Worm (Caenorhabditis elegans) whole organism, L2 larva: ENCODE measurements around the gene T21C9.6.

Source experiments
- C34F6.9 ChIP-seq: fragments of 150-350 bp; optimal IDR thresholded peaks from 2 replicates; lab custom pipeline; 2014; ENCODE audit warnings: missing biosample characterization, missing genetic modification characterization
- F13H6.1 ChIP-seq: sonication (generic microtip); optimal IDR thresholded peaks from 2 replicates; lab custom pipeline; 2016; ENCODE audit warnings: missing genetic modification characterization, missing compliant biosample characterization
- R02D3.7 ChIP-seq: fragments of 150-350 bp; optimal IDR thresholded peaks from 2 replicates; lab custom pipeline; 2014; ENCODE audit warnings: missing biosample characterization, missing genetic modification characterization
- Y55F3AM.14 ChIP-seq: fragments of 200-800 bp; sonication (Bioruptor generic); optimal IDR thresholded peaks from 2 replicates; lab custom pipeline; 2018; ENCODE audit warnings: mild to moderate bottlenecking, missing genetic modification characterization, missing compliant biosample characterization
- ZK546.5 ChIP-seq: sonication (generic microtip); optimal IDR thresholded peaks from 2 replicates; lab custom pipeline; 2017; ENCODE audit warnings: missing biosample characterization, missing genetic modification characterization
- aly-2 ChIP-seq: fragments of 150-350 bp; optimal IDR thresholded peaks from 2 replicates; lab custom pipeline; 2014; ENCODE audit warnings: missing biosample characterization, missing genetic modification characterization
- ama-1 ChIP-seq: fragments of 150-350 bp; optimal IDR thresholded peaks from 2 replicates; lab custom pipeline; 2018; ENCODE audit warnings: inconsistent platforms
- blmp-1 ChIP-seq: sonication (generic microtip); optimal IDR thresholded peaks from 2 replicates; lab custom pipeline; 2017; ENCODE audit warnings: missing genetic modification characterization, mild to moderate bottlenecking, missing compliant biosample characterization, antibody characterized with exemption, moderate library complexity; ENCODE audit not compliant: insufficient read depth
- ceh-16 ChIP-seq: fragments of 150-350 bp; optimal IDR thresholded peaks from 2 replicates; lab custom pipeline; 2014; ENCODE audit warnings: missing biosample characterization, missing genetic modification characterization
- ceh-82 ChIP-seq: fragments of 150-350 bp; optimal IDR thresholded peaks from 2 replicates; lab custom pipeline; 2014; ENCODE audit warnings: missing biosample characterization, missing genetic modification characterization
- crh-2 ChIP-seq: sonication (generic microtip); optimal IDR thresholded peaks from 2 replicates; lab custom pipeline; 2017; ENCODE audit warnings: missing biosample characterization, missing genetic modification characterization
- elt-3 ChIP-seq: sonication (generic microtip); optimal IDR thresholded peaks from 2 replicates; lab custom pipeline; 2017; ENCODE audit warnings: missing biosample characterization, missing genetic modification characterization
- fos-1 ChIP-seq: fragments of 150-350 bp; optimal IDR thresholded peaks from 2 replicates; lab custom pipeline; 2014; ENCODE audit warnings: missing biosample characterization, missing genetic modification characterization
- lin-11 ChIP-seq: fragments of 150-350 bp; sonication (generic microtip); optimal IDR thresholded peaks from 2 replicates; lab custom pipeline; 2014; ENCODE audit warnings: missing biosample characterization, missing genetic modification characterization, inconsistent platforms, mixed read lengths
- lin-13 ChIP-seq: fragments of 150-350 bp; optimal IDR thresholded peaks from 2 replicates; lab custom pipeline; 2014; ENCODE audit warnings: missing biosample characterization, missing genetic modification reagents, missing genetic modification characterization
- lin-39 ChIP-seq: fragments of 150-350 bp; optimal IDR thresholded peaks from 2 replicates; lab custom pipeline; 2014; ENCODE audit warnings: missing biosample characterization, missing genetic modification reagents, missing genetic modification characterization
- lsy-2 ChIP-seq, 2 experiments: fragments of 150-350 bp in 1 of 2; sonication (generic microtip) in 1 of 2; optimal IDR thresholded peaks; 2 replicates each; lab custom pipeline; 2014 to 2017; ENCODE audit warnings: missing biosample characterization in 2 of 2, missing genetic modification characterization in 2 of 2
- mab-5 ChIP-seq: fragments of 150-350 bp; optimal IDR thresholded peaks from 2 replicates; lab custom pipeline; 2014; ENCODE audit warnings: missing biosample characterization, missing genetic modification characterization
- mbf-1 ChIP-seq: sonication (generic microtip); optimal IDR thresholded peaks from 2 replicates; lab custom pipeline; 2017; ENCODE audit warnings: missing biosample characterization, missing genetic modification characterization
- mdl-1 ChIP-seq, 2 experiments: fragments of 150-350 bp in 1 of 2; sonication (generic microtip) in 1 of 2; optimal IDR thresholded peaks; 2 replicates each; lab custom pipeline; 2017; ENCODE audit warnings: missing biosample characterization in 2 of 2, missing genetic modification characterization in 2 of 2
- nhr-11 ChIP-seq: fragments of 150-350 bp; optimal IDR thresholded peaks from 2 replicates; lab custom pipeline; 2014; ENCODE audit warnings: missing biosample characterization, missing genetic modification characterization
- nhr-12 ChIP-seq: fragments of 150-350 bp; optimal IDR thresholded peaks from 2 replicates; lab custom pipeline; 2014; ENCODE audit warnings: missing biosample characterization, missing genetic modification characterization
- nhr-129 ChIP-seq: fragments of 150-350 bp; optimal IDR thresholded peaks from 2 replicates; lab custom pipeline; 2014; ENCODE audit warnings: missing biosample characterization, missing genetic modification characterization
- nhr-21 ChIP-seq: fragments of 150-350 bp; optimal IDR thresholded peaks from 2 replicates; lab custom pipeline; 2014; ENCODE audit warnings: missing biosample characterization, missing genetic modification characterization
- nhr-23 ChIP-seq: fragments of 150-350 bp; optimal IDR thresholded peaks from 2 replicates; lab custom pipeline; 2014; ENCODE audit warnings: missing biosample characterization, missing genetic modification reagents, missing genetic modification characterization
- nhr-237 ChIP-seq: fragments of 150-350 bp; optimal IDR thresholded peaks from 2 replicates; lab custom pipeline; 2014; ENCODE audit warnings: missing biosample characterization, missing genetic modification characterization
- nhr-25 ChIP-seq: fragments of 150-350 bp; sonication (generic microtip); optimal IDR thresholded peaks from 3 replicates; lab custom pipeline; 2014; ENCODE audit warnings: missing biosample characterization, missing genetic modification characterization
- nhr-6 ChIP-seq: fragments of 150-350 bp; optimal IDR thresholded peaks from 2 replicates; lab custom pipeline; 2014; ENCODE audit warnings: missing biosample characterization, missing genetic modification characterization
- nhr-77 ChIP-seq: fragments of 150-350 bp; optimal IDR thresholded peaks from 2 replicates; lab custom pipeline; 2014; ENCODE audit warnings: missing biosample characterization, missing genetic modification characterization
- peb-1 ChIP-seq: fragments of 150-350 bp; optimal IDR thresholded peaks from 2 replicates; lab custom pipeline; 2014; ENCODE audit warnings: missing biosample characterization, missing genetic modification characterization
- sem-4 ChIP-seq: fragments of 150-350 bp; optimal IDR thresholded peaks from 2 replicates; lab custom pipeline; 2014; ENCODE audit warnings: missing biosample characterization, missing genetic modification reagents, missing genetic modification characterization
- skn-1 ChIP-seq: sonication (generic microtip); optimal IDR thresholded peaks from 2 replicates; lab custom pipeline; 2017; ENCODE audit warnings: missing biosample characterization, missing genetic modification characterization
- sma-3 ChIP-seq: sonication (generic microtip); optimal IDR thresholded peaks from 2 replicates; lab custom pipeline; 2016; ENCODE audit warnings: missing genetic modification reagents, missing genetic modification characterization, missing compliant biosample characterization
- sma-9 ChIP-seq, 2 experiments: fragments of 150-350 bp in 1 of 2; sonication (generic microtip) in 1 of 2; optimal IDR thresholded peaks; 2 replicates each; lab custom pipeline; 2014 to 2016; ENCODE audit warnings: missing genetic modification characterization in 2 of 2, mild to moderate bottlenecking in 1 of 2, missing biosample characterization in 1 of 2, missing compliant biosample characterization in 1 of 2, missing genetic modification reagents in 1 of 2, moderate library complexity in 1 of 2
- unc-39 ChIP-seq: fragments of 150-350 bp; optimal IDR thresholded peaks from 2 replicates; lab custom pipeline; 2014; ENCODE audit warnings: missing biosample characterization, missing genetic modification characterization
- unc-55 ChIP-seq: fragments of 150-350 bp; sonication (generic microtip); optimal IDR thresholded peaks from 3 replicates; lab custom pipeline; 2014; ENCODE audit warnings: missing biosample characterization, missing genetic modification reagents, missing genetic modification characterization
- unc-62 ChIP-seq: fragments of 150-350 bp; optimal IDR thresholded peaks from 2 replicates; lab custom pipeline; 2014; ENCODE audit warnings: missing biosample characterization, missing genetic modification reagents, missing genetic modification characterization
- ztf-1 ChIP-seq: fragments of 200-800 bp; sonication (Bioruptor generic); conservative IDR thresholded peaks from 2 replicates; pipeline ENCODE4 v1.3.6; 2022; ENCODE audit warnings: missing genetic modification characterization, missing compliant biosample characterization
- ztf-11 ChIP-seq: sonication (generic microtip); optimal IDR thresholded peaks from 2 replicates; lab custom pipeline; 2017; ENCODE audit warnings: missing biosample characterization, missing genetic modification characterization
- ztf-4 ChIP-seq: fragments of 150-350 bp; optimal IDR thresholded peaks from 2 replicates; lab custom pipeline; 2014; ENCODE audit warnings: missing biosample characterization, missing genetic modification characterization

Gene T21C9.6

DNA sequence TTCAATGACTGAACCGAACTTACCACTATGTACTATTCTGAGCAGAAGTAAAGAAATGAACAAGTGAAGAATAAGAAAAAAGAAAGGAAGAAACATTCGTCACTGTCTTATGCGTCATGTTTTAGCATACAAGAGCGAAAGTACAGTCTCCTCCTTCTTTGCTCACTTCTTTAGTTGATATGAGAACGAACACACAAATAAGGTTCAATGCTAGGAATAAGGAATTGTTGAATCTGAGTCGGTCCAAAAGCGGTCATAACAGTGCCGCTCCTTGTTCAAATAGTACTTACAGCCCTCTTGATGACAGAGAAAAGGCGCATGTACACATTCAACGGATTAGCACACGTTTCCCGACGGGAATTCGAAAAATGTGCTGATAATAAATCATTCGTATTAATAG, 42.6 kb upstream of the T21C9.6 start, which contains the start of gene F25D1.8:
F25D1.8 (plus strand) TSS at position 301 of the 400 bp plus-strand sequence.
- no peak for TF ChIP-seq unc-55 (GFP tag; lab: Kevin White, UChicago)
- TF ChIP-seq ztf-1 (GFP tag; lab: Robert Waterston, UW), result no peak
- TF ChIP-seq peb-1 (tag; lab: Kevin White, UChicago), result no peak
- TF ChIP-seq nhr-6 (tag; lab: Kevin White, UChicago), result no peak
- TF ChIP-seq nhr-12 (tag; lab: Kevin White, UChicago), result no peak
- TF ChIP-seq Y55F3AM.14 (GFP tag; lab: Kevin White, UChicago), result no peak
- TF ChIP-seq lin-11 (tag; lab: Kevin White, UChicago), result no peak
- no peak for TF ChIP-seq fos-1
- TF ChIP-seq mab-5 (tag; lab: Kevin White, UChicago), result no peak
- no peak for TF ChIP-seq R02D3.7 (tag; lab: Kevin White, UChicago)

DNA sequence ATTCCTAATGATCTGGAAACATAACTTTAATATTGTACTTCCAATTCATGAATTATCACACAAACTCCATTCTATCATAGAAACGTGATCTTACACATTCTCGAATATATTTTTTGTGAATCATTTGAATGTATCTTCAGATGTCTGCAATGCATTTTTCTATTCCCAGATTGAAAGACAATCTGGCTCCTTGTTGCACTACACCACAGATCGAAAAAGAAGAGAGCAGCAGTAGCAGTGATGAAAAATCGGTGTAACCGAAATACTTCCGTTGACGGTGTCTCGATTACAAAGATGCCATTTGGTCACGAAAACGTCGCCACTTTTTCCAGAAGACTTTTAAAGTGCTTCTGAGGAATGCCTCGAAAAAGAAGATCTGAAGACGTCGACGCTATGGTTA, 41.7 kb upstream of the T21C9.6 start, which contains the start of gene degt-1:
degt-1 (plus strand) TSS at position 301 of the 400 bp plus-strand sequence.
- TF ChIP-seq skn-1 (tag; lab: Kevin White, UChicago), result no peak
- no peak for TF ChIP-seq ZK546.5
- no peak for TF ChIP-seq fos-1
- no peak for TF ChIP-seq crh-2 (tag; lab: Kevin White, UChicago)
- TF ChIP-seq lsy-2 (tag; optimal IDR thresholded peaks at IDR 0.05; lab: Kevin White, UChicago), result no peak
- TF ChIP-seq unc-55 (GFP tag; lab: Kevin White, UChicago), result no peak
- no peak for TF ChIP-seq mbf-1
- TF ChIP-seq nhr-21 (tag; lab: Kevin White, UChicago), result no peak
- TF ChIP-seq nhr-23, result no peak
- TF ChIP-seq ceh-16 (tag; lab: Kevin White, UChicago), result no peak
- TF ChIP-seq R02D3.7 (tag; lab: Kevin White, UChicago), result no peak
- TF ChIP-seq ztf-4, result no peak
- no peak for TF ChIP-seq unc-62
- TF ChIP-seq, all 48 proteins: peak for 0

DNA sequence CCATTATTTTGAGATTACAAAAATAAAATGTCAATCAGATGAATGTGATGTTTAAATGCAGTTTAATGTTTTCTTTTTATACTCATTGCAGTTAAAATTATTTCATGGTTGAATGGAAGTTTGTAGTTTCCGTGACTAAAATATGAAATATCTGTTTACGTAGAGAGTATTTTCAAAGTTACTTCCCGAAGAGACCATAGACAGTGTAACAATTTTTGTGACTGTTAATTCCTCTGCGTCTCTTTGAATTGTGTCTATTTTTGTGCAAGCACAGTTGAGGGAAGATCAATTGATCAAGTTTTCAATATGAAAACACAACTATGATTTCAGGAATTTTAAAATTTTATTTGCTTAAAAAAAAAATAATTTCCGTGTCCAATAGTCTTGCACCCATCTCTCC, 34.9 kb upstream of the T21C9.6 start, which contains the start of gene F25D1.5:
F25D1.5 (minus strand) TSS at position 35 of the 400 bp plus-strand sequence.
- TF ChIP-seq fos-1 (peak; percentile 41), crh-2 (tag; lab: Kevin White, UChicago) (peak; percentile 24), ama-1 (lab: Kevin White, UChicago) (no peak), nhr-77 (tag; lab: Kevin White, UChicago) (peak; percentile 27), sma-9 (GFP tag; optimal IDR thresholded peaks at IDR 0.05; lab: Kevin White, UChicago) (peak; percentile 59), sma-9 (tag; optimal IDR thresholded peaks at IDR 0.05; lab: Kevin White, UChicago) (no peak), sma-3 (GFP tag; lab: Kevin White, UChicago) (no peak)

DNA sequence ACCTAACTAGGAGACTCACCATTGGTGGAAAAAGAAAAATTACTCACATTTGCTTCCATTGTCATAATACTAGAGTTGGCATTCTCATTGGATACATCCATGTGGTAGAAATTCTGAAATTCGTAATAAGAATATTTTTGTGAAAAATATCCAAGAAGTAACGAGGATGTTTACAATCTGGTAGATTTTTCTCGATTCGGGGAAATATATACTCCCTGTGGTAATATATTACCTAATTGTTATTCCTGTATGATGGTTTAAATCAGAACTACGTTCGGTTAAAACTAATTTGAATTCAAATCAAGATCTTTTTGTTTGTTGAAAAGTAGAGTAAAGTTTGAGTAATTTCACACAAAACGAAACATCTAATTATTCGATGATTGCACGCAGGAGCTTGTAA, 32.7 kb upstream of the T21C9.6 start, which contains the start of gene srd-34:
srd-34 (minus strand) TSS at position 101 of the 400 bp plus-strand sequence.
- no peak for TF ChIP-seq unc-62
- no peak for TF ChIP-seq aly-2 (tag; lab: Kevin White, UChicago)
- TF ChIP-seq nhr-21 (tag; lab: Kevin White, UChicago), result no peak
- TF ChIP-seq lin-39 (tag; lab: Kevin White, UChicago), result no peak
- no peak for TF ChIP-seq sem-4 (tag; lab: Kevin White, UChicago)
- TF ChIP-seq blmp-1 (tag; lab: Kevin White, UChicago), result no peak
- TF ChIP-seq elt-3 (tag; lab: Kevin White, UChicago), result no peak
- TF ChIP-seq ama-1 (lab: Kevin White, UChicago), result no peak
- no peak for TF ChIP-seq nhr-11
- no peak for TF ChIP-seq ztf-11
- no peak for TF ChIP-seq Y55F3AM.14 (GFP tag; lab: Kevin White, UChicago)
- TF ChIP-seq mbf-1, result no peak
- no peak for TF ChIP-seq nhr-25 (tag; lab: Kevin White, UChicago)
- no peak for TF ChIP-seq sma-3 (GFP tag; lab: Kevin White, UChicago)
- no peak for TF ChIP-seq skn-1 (tag; lab: Kevin White, UChicago)
- no peak for TF ChIP-seq nhr-129 (tag; lab: Kevin White, UChicago)
- no peak for TF ChIP-seq unc-39 (tag; lab: Kevin White, UChicago)

DNA sequence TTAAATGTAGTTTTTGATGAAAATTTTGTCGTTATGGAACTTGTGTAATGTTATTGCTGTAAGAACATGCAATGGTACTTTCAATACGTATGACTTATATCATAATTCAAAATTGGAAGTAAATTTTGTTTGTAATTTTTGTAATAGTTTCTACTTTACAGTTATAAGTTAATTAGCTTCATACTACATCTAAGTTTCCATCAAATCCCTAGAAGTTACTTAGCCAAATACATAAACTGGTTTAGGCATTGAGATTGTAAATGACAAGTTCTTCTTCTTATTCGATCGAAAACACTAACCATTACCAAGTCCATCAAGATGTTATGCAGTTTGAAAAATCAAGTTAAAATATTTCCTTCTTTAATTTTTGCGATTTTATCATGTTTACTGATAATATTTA, 32.0 kb upstream of the T21C9.6 start, which contains the start of gene F32G8.2:
F32G8.2 (plus strand) TSS at position 301 of the 400 bp plus-strand sequence.
- TF ChIP-seq ama-1 (lab: Kevin White, UChicago) (no peak), C34F6.9 (tag; lab: Kevin White, UChicago) (no peak), ceh-82 (tag; lab: Kevin White, UChicago) (no peak), nhr-23 (no peak), nhr-129 (tag; lab: Kevin White, UChicago) (no peak), nhr-237 (no peak), F13H6.1 (tag; lab: Kevin White, UChicago) (no peak), nhr-25 (tag; lab: Kevin White, UChicago) (no peak), ztf-1 (GFP tag; lab: Robert Waterston, UW) (no peak), lin-13 (GFP tag; lab: Kevin White, UChicago) (no peak), unc-55 (GFP tag; lab: Kevin White, UChicago) (no peak), mdl-1 (tag; optimal IDR thresholded peaks at IDR 0.05; lab: Kevin White, UChicago) (no peak)
- TF ChIP-seq, all 48 proteins: peak for 0
